Worm (Caenorhabditis elegans): ENCODE results near the gene W02D7.4.

- TF ChIP-seq nfya-1 (tag; optimal IDR thresholded peaks at IDR 0.05; ENCODE audit: borderline replicate concordance, insufficient read depth) (no peak), F57A8.1 (GFP tag; optimal IDR thresholded peaks at IDR 0.05) (no peak), lsl-1 (GFP tag; optimal IDR thresholded peaks at IDR 0.05) (no peak), snpc-4 (GFP tag; optimal IDR thresholded peaks at IDR 0.05) (no peak), snpc-4 (tag; optimal IDR thresholded peaks at IDR 0.05) (no peak), ccch-3 (GFP tag; optimal IDR thresholded peaks at IDR 0.05) (no peak), aptf-2 (GFP tag; conservative IDR thresholded peaks at IDR 0.05) (no peak), ztf-22 (GFP tag; optimal IDR thresholded peaks at IDR 0.05) (no peak), tlf-1 (GFP tag; optimal IDR thresholded peaks at IDR 0.05) (no peak), F57C9.4 (tag; optimal IDR thresholded peaks at IDR 0.05) (no peak), attf-5 (GFP tag; optimal IDR thresholded peaks at IDR 0.05) (no peak), hrde-1 (tag; optimal IDR thresholded peaks at IDR 0.05; ENCODE audit: borderline replicate concordance) (no peak), snpc-1.3 (tag; optimal IDR thresholded peaks at IDR 0.05; ENCODE audit: insufficient read depth) (no peak), D2030.7 (GFP tag; IDR thresholded peaks at IDR 0.05) (no peak)
These were observed 44.9 kb downstream of the W02D7.4 start for ce11 chrV:8252532-8252931.

All from whole organism, young adult.